Worm (Caenorhabditis elegans) whole organism, L3 larva: Measurements from ENCODE around the gene C45B11.2.

ENCODE experiments used
- R02D3.7 ChIP-seq: fragments of 150-350 bp; optimal IDR thresholded peaks from 2 replicates; lab custom pipeline; 2014; ENCODE audit warnings: missing biosample characterization, missing genetic modification characterization
- ZK546.5 ChIP-seq: sonication (generic microtip); optimal IDR thresholded peaks from 2 replicates; lab custom pipeline; 2017; ENCODE audit warnings: missing biosample characterization, missing genetic modification characterization
- aly-2 ChIP-seq: fragments of 150-350 bp; optimal IDR thresholded peaks from 2 replicates; lab custom pipeline; 2014; ENCODE audit warnings: missing biosample characterization, missing genetic modification characterization
- ama-1 ChIP-seq: fragments of 150-350 bp; optimal IDR thresholded peaks from 2 replicates; lab custom pipeline; 2018
- ceh-16 ChIP-seq: sonication (generic microtip); optimal IDR thresholded peaks from 2 replicates; lab custom pipeline; 2017; ENCODE audit warnings: missing biosample characterization, missing genetic modification characterization
- ceh-28 ChIP-seq: fragments of 150-350 bp; optimal IDR thresholded peaks from 2 replicates; lab custom pipeline; 2014; ENCODE audit warnings: missing biosample characterization, missing genetic modification reagents, missing genetic modification characterization
- ceh-82 ChIP-seq: fragments of 150-350 bp; optimal IDR thresholded peaks from 2 replicates; lab custom pipeline; 2014; ENCODE audit warnings: missing biosample characterization, missing genetic modification characterization
- ceh-9 ChIP-seq: sonication (generic microtip); optimal IDR thresholded peaks from 2 replicates; lab custom pipeline; 2018; ENCODE audit warnings: missing biosample characterization, missing genetic modification characterization
- daf-12 ChIP-seq: fragments of 150-350 bp; optimal IDR thresholded peaks from 2 replicates; lab custom pipeline; 2014; ENCODE audit warnings: missing biosample characterization, missing genetic modification reagents, missing genetic modification characterization
- egl-27 ChIP-seq: sonication (generic microtip); optimal IDR thresholded peaks from 4 replicates; lab custom pipeline; 2017; ENCODE audit warnings: missing biosample characterization, missing genetic modification reagents, missing genetic modification characterization
- egl-5 ChIP-seq: fragments of 150-350 bp; optimal IDR thresholded peaks from 2 replicates; lab custom pipeline; 2017; ENCODE audit warnings: missing biosample characterization, missing genetic modification reagents, missing genetic modification characterization, inconsistent platforms
- elt-1 ChIP-seq: fragments of 150-350 bp; optimal IDR thresholded peaks from 2 replicates; lab custom pipeline; 2014; ENCODE audit warnings: missing biosample characterization, missing genetic modification characterization
- elt-2 ChIP-seq: sonication (generic microtip); optimal IDR thresholded peaks from 2 replicates; lab custom pipeline; 2016; ENCODE audit warnings: missing genetic modification reagents, mild to moderate bottlenecking, missing genetic modification characterization, missing compliant biosample characterization
- elt-3 ChIP-seq, 3 experiments: fragments of 150-350 bp in 1 of 3; sonication (generic microtip) in 2 of 3; optimal IDR thresholded peaks; 2 replicates in 2 of 3; 4 replicates in 1 of 3; lab custom pipeline; 2014 to 2017; ENCODE audit warnings: missing biosample characterization in 3 of 3, missing genetic modification characterization in 3 of 3
- eor-1 ChIP-seq, 2 experiments: fragments of 150-350 bp; optimal IDR thresholded peaks; 2 replicates each; lab custom pipeline; 2014 to 2018; ENCODE audit warnings: missing biosample characterization in 2 of 2, missing genetic modification characterization in 2 of 2
- fkh-10 ChIP-seq: sonication (generic microtip); optimal IDR thresholded peaks from 2 replicates; lab custom pipeline; 2017; ENCODE audit warnings: missing biosample characterization, missing genetic modification reagents, missing genetic modification characterization
- fkh-2 ChIP-seq: fragments of 150-350 bp; optimal IDR thresholded peaks from 2 replicates; lab custom pipeline; 2014; ENCODE audit warnings: missing biosample characterization, missing genetic modification reagents, missing genetic modification characterization
- fos-1 ChIP-seq: fragments of 150-350 bp; optimal IDR thresholded peaks from 2 replicates; lab custom pipeline; 2014; ENCODE audit warnings: missing biosample characterization, missing genetic modification characterization
- hmg-11 ChIP-seq: sonication (generic microtip); optimal IDR thresholded peaks from 2 replicates; lab custom pipeline; 2016; ENCODE audit warnings: missing genetic modification characterization, missing compliant biosample characterization
- jun-1 ChIP-seq: fragments of 150-350 bp; optimal IDR thresholded peaks from 2 replicates; lab custom pipeline; 2014; ENCODE audit warnings: missing biosample characterization, missing genetic modification reagents, missing genetic modification characterization
- lin-15B ChIP-seq: fragments of 150-350 bp; optimal IDR thresholded peaks from 2 replicates; lab custom pipeline; 2014; ENCODE audit warnings: missing biosample characterization, missing genetic modification characterization
- lin-39 ChIP-seq: fragments of 150-350 bp; optimal IDR thresholded peaks from 2 replicates; lab custom pipeline; 2018; ENCODE audit warnings: missing biosample characterization, missing genetic modification reagents, missing genetic modification characterization
- lsy-12 ChIP-seq: sonication (generic microtip); optimal IDR thresholded peaks from 2 replicates; lab custom pipeline; 2016; ENCODE audit warnings: mild to moderate bottlenecking, missing genetic modification characterization, missing compliant biosample characterization
- mdl-1 ChIP-seq: fragments of 150-350 bp; optimal IDR thresholded peaks from 2 replicates; lab custom pipeline; 2014; ENCODE audit warnings: missing biosample characterization, missing genetic modification characterization
- mml-1 ChIP-seq: fragments of 150-350 bp; sonication (generic microtip); optimal IDR thresholded peaks from 3 replicates; lab custom pipeline; 2014; ENCODE audit warnings: missing biosample characterization, missing genetic modification characterization
- nfya-1 ChIP-seq: sonication (generic microtip); optimal IDR thresholded peaks from 2 replicates; lab custom pipeline; 2017; ENCODE audit warnings: missing genetic modification characterization, mild to moderate bottlenecking, missing compliant biosample characterization, antibody characterized with exemption, moderate library complexity; ENCODE audit not compliant: insufficient read depth
- nhr-11 ChIP-seq: fragments of 150-350 bp; optimal IDR thresholded peaks from 2 replicates; lab custom pipeline; 2014; ENCODE audit warnings: missing biosample characterization, missing genetic modification characterization
- nhr-12 ChIP-seq: fragments of 150-350 bp; optimal IDR thresholded peaks from 2 replicates; lab custom pipeline; 2014; ENCODE audit warnings: missing biosample characterization, missing genetic modification characterization
- nhr-23 ChIP-seq: fragments of 150-350 bp; optimal IDR thresholded peaks from 2 replicates; lab custom pipeline; 2014; ENCODE audit warnings: missing biosample characterization, missing genetic modification reagents, missing genetic modification characterization
- nhr-237 ChIP-seq: fragments of 150-350 bp; optimal IDR thresholded peaks from 2 replicates; lab custom pipeline; 2014; ENCODE audit warnings: missing biosample characterization, missing genetic modification characterization
- nhr-25 ChIP-seq: sonication (generic microtip); optimal IDR thresholded peaks from 2 replicates; lab custom pipeline; 2017; ENCODE audit warnings: missing biosample characterization, missing genetic modification characterization
- nhr-28 ChIP-seq: fragments of 150-350 bp; optimal IDR thresholded peaks from 2 replicates; lab custom pipeline; 2014; ENCODE audit warnings: missing biosample characterization, missing genetic modification characterization
- nhr-43 ChIP-seq: sonication (generic microtip); optimal IDR thresholded peaks from 2 replicates; lab custom pipeline; 2016; ENCODE audit warnings: mild to moderate bottlenecking, missing genetic modification characterization, missing compliant biosample characterization; ENCODE audit not compliant: poor library complexity, severe bottlenecking
- nhr-67 ChIP-seq: fragments of 150-350 bp; optimal IDR thresholded peaks from 2 replicates; lab custom pipeline; 2014; ENCODE audit warnings: missing biosample characterization, missing genetic modification characterization
- nhr-76 ChIP-seq: fragments of 150-350 bp; sonication (generic microtip); optimal IDR thresholded peaks from 5 replicates; lab custom pipeline; 2014; ENCODE audit warnings: missing biosample characterization, missing genetic modification characterization
- nhr-77 ChIP-seq: fragments of 150-350 bp; optimal IDR thresholded peaks from 2 replicates; lab custom pipeline; 2014; ENCODE audit warnings: missing biosample characterization, missing genetic modification characterization
- pha-4 ChIP-seq: fragments of 150-350 bp; optimal IDR thresholded peaks from 2 replicates; lab custom pipeline; 2014; ENCODE audit warnings: missing biosample characterization, missing genetic modification reagents, missing genetic modification characterization
- pqm-1 ChIP-seq: fragments of 150-350 bp; optimal IDR thresholded peaks from 2 replicates; lab custom pipeline; 2017; ENCODE audit warnings: missing biosample characterization, missing genetic modification characterization, inconsistent platforms
- sea-2 ChIP-seq: fragments of 150-350 bp; sonication (generic microtip); optimal IDR thresholded peaks from 4 replicates; lab custom pipeline; 2014; ENCODE audit warnings: missing biosample characterization, missing genetic modification reagents, missing genetic modification characterization
- skn-1 ChIP-seq: fragments of 150-350 bp; optimal IDR thresholded peaks from 2 replicates; lab custom pipeline; 2014; ENCODE audit warnings: missing biosample characterization, missing genetic modification characterization
- snpc-4 ChIP-seq: fragments of 150-350 bp; optimal IDR thresholded peaks from 2 replicates; lab custom pipeline; 2014; ENCODE audit warnings: missing biosample characterization, missing genetic modification characterization
- tbx-2 ChIP-seq: sonication (generic microtip); optimal IDR thresholded peaks from 2 replicates; lab custom pipeline; 2016; ENCODE audit warnings: mild to moderate bottlenecking, missing genetic modification characterization, missing compliant biosample characterization
- unc-39 ChIP-seq: sonication (generic microtip); optimal IDR thresholded peaks from 4 replicates; lab custom pipeline; 2017; ENCODE audit warnings: missing biosample characterization, missing genetic modification characterization
- unc-62 ChIP-seq: fragments of 150-350 bp; sonication (generic microtip); optimal IDR thresholded peaks from 4 replicates; lab custom pipeline; 2014; ENCODE audit warnings: missing biosample characterization, missing genetic modification reagents, missing genetic modification characterization
- zag-1 ChIP-seq: fragments of 150-350 bp; optimal IDR thresholded peaks from 2 replicates; lab custom pipeline; 2014; ENCODE audit warnings: missing biosample characterization, missing genetic modification characterization
- ztf-11 ChIP-seq: fragments of 150-350 bp; optimal IDR thresholded peaks from 2 replicates; lab custom pipeline; 2014; ENCODE audit warnings: missing biosample characterization, missing genetic modification characterization
- ztf-4 ChIP-seq: fragments of 150-350 bp; optimal IDR thresholded peaks from 2 replicates; lab custom pipeline; 2014; ENCODE audit warnings: missing biosample characterization, missing genetic modification characterization

Gene C45B11.2

ce11 chrV:11076028-11076402, 33.5 kb downstream of the C45B11.2 start:
- TF ChIP-seq lsy-12 (tag; lab: Kevin White, UChicago), result no peak
- peak; percentile 14 for TF ChIP-seq nhr-43 (tag; lab: Kevin White, UChicago)
- peak; percentile 34 for TF ChIP-seq tbx-2 (tag; lab: Kevin White, UChicago)

DNA sequence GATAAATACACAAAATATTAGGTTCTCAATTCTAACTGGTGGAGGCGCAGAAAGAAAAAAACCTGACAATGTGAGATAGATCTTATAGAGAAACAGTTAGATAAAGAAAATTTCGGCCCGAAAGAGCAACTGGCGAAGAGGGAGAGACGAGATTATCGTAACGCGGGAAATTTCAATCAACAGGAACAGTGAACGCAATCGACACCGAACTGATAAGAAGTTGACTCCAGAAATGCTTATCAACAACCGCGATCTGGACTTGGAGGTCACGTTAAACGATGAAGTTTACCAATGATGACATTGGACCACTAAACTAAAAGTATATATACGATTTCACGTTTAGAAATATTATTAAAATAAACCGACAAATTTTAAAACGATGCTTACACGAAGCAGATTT, 33.9 kb downstream of the C45B11.2 start:
- TF ChIP-seq ama-1 (lab: Kevin White, UChicago) (peak; percentile 94), jun-1 (tag; lab: Kevin White, UChicago) (peak; percentile 4), nfya-1 (tag; lab: Kevin White, UChicago) (no peak), pha-4 (tag; lab: Kevin White, UChicago) (peak; percentile 32), nhr-25 (tag; lab: Kevin White, UChicago) (peak; percentile 72), elt-2 (peak; percentile 52), egl-5 (tag; lab: Kevin White, UChicago) (peak; percentile 8), ceh-28 (tag; lab: Kevin White, UChicago) (no peak)

DNA sequence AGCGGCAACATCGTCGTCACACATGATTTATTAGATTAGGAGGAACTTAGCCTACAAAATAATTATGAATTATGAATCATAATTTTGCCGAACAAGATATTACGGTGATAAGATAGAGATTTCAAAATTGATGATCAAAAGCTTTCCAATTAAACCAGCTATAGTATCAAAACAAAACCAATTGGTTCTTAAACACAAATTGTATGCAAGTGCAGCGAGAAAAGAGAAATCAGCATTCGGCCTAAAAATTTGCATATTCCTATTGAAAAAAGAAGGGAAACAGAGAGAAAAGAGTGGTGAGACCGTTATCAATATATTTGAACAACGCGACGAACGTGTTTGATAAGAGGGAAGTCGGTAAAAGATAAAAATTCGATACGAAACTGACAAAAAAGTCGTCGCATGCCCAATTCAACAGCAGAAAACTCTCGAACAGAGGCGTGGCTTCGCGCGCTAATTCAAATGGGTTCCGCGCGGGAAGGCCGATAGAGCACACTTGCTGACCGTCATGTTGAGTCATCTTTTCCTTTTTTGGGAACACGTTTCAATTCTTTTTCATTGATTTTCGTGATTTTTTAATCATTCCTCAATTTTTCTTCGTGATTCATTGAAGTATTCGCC, 35.7 kb downstream of the C45B11.2 start, which contains the start of gene act-2:
act-2 (minus strand) TSS at position 51 of the 621 bp plus-strand sequence.
- no peak for TF ChIP-seq pqm-1
- TF ChIP-seq nhr-25 (tag; lab: Kevin White, UChicago), result peak; percentile 95
- TF ChIP-seq mml-1 (tag; lab: Kevin White, UChicago), result no peak
- peak; percentile 20 for TF ChIP-seq elt-1 (tag; lab: Kevin White, UChicago)
- TF ChIP-seq hmg-11 (tag; lab: Kevin White, UChicago), result peak; percentile 36
- TF ChIP-seq fkh-10, result peak; percentile 58
- no peak for TF ChIP-seq nhr-28 (tag; lab: Kevin White, UChicago)
- no peak for TF ChIP-seq ceh-16 (tag; lab: Kevin White, UChicago)
- TF ChIP-seq snpc-4, result peak; percentile 73
- no peak for TF ChIP-seq ztf-11 (tag; lab: Kevin White, UChicago)
- peak; percentile 88 for TF ChIP-seq nfya-1 (tag; lab: Kevin White, UChicago)
- no peak for TF ChIP-seq unc-39 (tag; lab: Kevin White, UChicago)
- peak; percentile 9 for TF ChIP-seq ceh-28 (tag; lab: Kevin White, UChicago)
- TF ChIP-seq mdl-1 (tag; lab: Kevin White, UChicago), result no peak
- TF ChIP-seq lin-15B (tag; lab: Kevin White, UChicago), result peak; percentile 78
- peak; percentile 74 for TF ChIP-seq lin-39 (tag; lab: Kevin White, UChicago)
- no peak for TF ChIP-seq egl-5 (tag; lab: Kevin White, UChicago)
- TF ChIP-seq nhr-237, result no peak
- no peak for TF ChIP-seq daf-12 (tag; lab: Kevin White, UChicago)
- TF ChIP-seq nhr-67, result no peak
- TF ChIP-seq unc-62 (GFP tag; lab: Kevin White, UChicago), result no peak
- peak; percentile 78 for TF ChIP-seq nhr-23 (tag; lab: Kevin White, UChicago)
- TF ChIP-seq jun-1 (tag; lab: Kevin White, UChicago), result peak; percentile 82
- peak; percentile 88 for TF ChIP-seq fos-1
- peak; percentile 34 for TF ChIP-seq tbx-2 (tag; lab: Kevin White, UChicago)
- TF ChIP-seq ztf-4 (tag; lab: Kevin White, UChicago), result no peak
- TF ChIP-seq ama-1 (lab: Kevin White, UChicago), result peak; percentile 22
- no peak for TF ChIP-seq nhr-43 (tag; lab: Kevin White, UChicago)
- peak; percentile 76 for TF ChIP-seq elt-2
- peak in 1 of 3 experiments; percentile 32 for TF ChIP-seq elt-3 (tag; optimal IDR thresholded peaks at IDR 0.05; lab: Kevin White, UChicago)
- TF ChIP-seq nhr-11 (tag; lab: Kevin White, UChicago), result no peak
- no peak for TF ChIP-seq nhr-77 (tag; lab: Kevin White, UChicago)
- no peak for TF ChIP-seq ZK546.5 (tag; lab: Kevin White, UChicago)
- no peak for TF ChIP-seq fkh-2 (tag; lab: Kevin White, UChicago)
- TF ChIP-seq nhr-12 (tag; lab: Kevin White, UChicago), result no peak
- peak; percentile 23 for TF ChIP-seq skn-1 (tag; lab: Kevin White, UChicago)
- TF ChIP-seq ceh-9, result no peak
- peak; percentile 9 for TF ChIP-seq R02D3.7 (tag; lab: Kevin White, UChicago)
- TF ChIP-seq eor-1 (tag; optimal IDR thresholded peaks at IDR 0.05; lab: Kevin White, UChicago), result no peak
- TF ChIP-seq sea-2 (GFP tag; lab: Kevin White, UChicago), result no peak
- TF ChIP-seq lsy-12 (tag; lab: Kevin White, UChicago), result no peak
- no peak for TF ChIP-seq zag-1 (tag; lab: Kevin White, UChicago)
- TF ChIP-seq ceh-82 (tag; lab: Kevin White, UChicago), result no peak
- no peak for TF ChIP-seq egl-27 (tag; lab: Kevin White, UChicago)
- no peak for TF ChIP-seq nhr-76 (tag; lab: Kevin White, UChicago)
- peak; percentile 75 for TF ChIP-seq pha-4 (tag; lab: Kevin White, UChicago)
- TF ChIP-seq aly-2 (tag; lab: Kevin White, UChicago), result no peak
